Fruit fly (Drosophila melanogaster) whole organism, embryonic: ENCODE data around the gene Or19a.

Experiments
- Abd-B ChIP-seq: fragments of 200-800 bp; sonication (Bioruptor generic); optimal IDR thresholded peaks from 2 replicates; lab custom pipeline; 2018; ENCODE audit warnings: missing biosample characterization, mild to moderate bottlenecking, missing genetic modification characterization, moderate library complexity
- Aef1 ChIP-seq: fragments of 200-800 bp; sonication (Bioruptor generic); IDR thresholded peaks from 3 replicates; pipeline ENCODE4 v1.3.6; 2022; ENCODE audit warnings: missing biosample characterization, missing genetic modification characterization
- CG10209 ChIP-seq: fragments of 200-800 bp; sonication (Bioruptor generic); optimal IDR thresholded peaks from 3 replicates; lab custom pipeline; 2017; ENCODE audit warnings: missing biosample characterization, mild to moderate bottlenecking, missing genetic modification characterization, missing genetic modification reagents
- CG11723 ChIP-seq: fragments of 200-800 bp; sonication (Bioruptor generic); optimal IDR thresholded peaks from 2 replicates; lab custom pipeline; 2017; ENCODE audit warnings: missing biosample characterization, mild to moderate bottlenecking, missing genetic modification characterization
- CG1233 ChIP-seq: fragments of 200-800 bp; sonication (Bioruptor generic); optimal IDR thresholded peaks from 4 replicates; lab custom pipeline; 2018; ENCODE audit warnings: missing biosample characterization, mild to moderate bottlenecking, missing genetic modification characterization
- CG12659 ChIP-seq: fragments of 200-800 bp; sonication (Bioruptor generic); optimal IDR thresholded peaks from 3 replicates; lab custom pipeline; 2017; ENCODE audit warnings: mild to moderate bottlenecking, missing biosample characterization, missing genetic modification reagents, missing genetic modification characterization
- CG13287 ChIP-seq: fragments of 200-800 bp; sonication (Bioruptor generic); IDR thresholded peaks from 2 replicates; pipeline ENCODE4 v1.3.6; 2022; ENCODE audit warnings: missing biosample characterization, missing genetic modification characterization; ENCODE audit not compliant: partially characterized antibody
- CG1529 ChIP-seq: fragments of 200-800 bp; sonication (Bioruptor generic); optimal IDR thresholded peaks from 3 replicates; lab custom pipeline; 2018; ENCODE audit warnings: missing biosample characterization, missing genetic modification characterization
- CG15601 ChIP-seq: fragments of 200-800 bp; sonication (Bioruptor generic); optimal IDR thresholded peaks from 3 replicates; lab custom pipeline; 2019; ENCODE audit warnings: missing biosample characterization, mild to moderate bottlenecking, missing genetic modification characterization, moderate library complexity
- CG17359 ChIP-seq: fragments of 200-800 bp; sonication (Bioruptor generic); optimal IDR thresholded peaks from 3 replicates; lab custom pipeline; 2018; ENCODE audit warnings: missing biosample characterization, mild to moderate bottlenecking, missing genetic modification characterization, moderate library complexity
- CG17361 ChIP-seq: fragments of 200-800 bp; sonication (Bioruptor generic); IDR thresholded peaks from 3 replicates; pipeline ENCODE4 v1.3.6; 2022; ENCODE audit warnings: missing biosample characterization, missing genetic modification characterization
- CG17385 ChIP-seq: fragments of 200-800 bp; sonication (Bioruptor generic); optimal IDR thresholded peaks from 3 replicates; lab custom pipeline; 2018; ENCODE audit warnings: missing biosample characterization, mild to moderate bottlenecking, missing genetic modification characterization
- CG17912 ChIP-seq: fragments of 200-800 bp; sonication (Bioruptor generic); optimal IDR thresholded peaks from 2 replicates; lab custom pipeline; 2018; ENCODE audit warnings: missing biosample characterization, mild to moderate bottlenecking, missing genetic modification characterization
- CG18262 ChIP-seq: fragments of 200-800 bp; optimal IDR thresholded peaks from 3 replicates; lab custom pipeline; 2019; ENCODE audit warnings: missing biosample characterization, mild to moderate bottlenecking, missing genetic modification characterization, moderate library complexity
- CG2202 ChIP-seq: fragments of 200-800 bp; sonication (Bioruptor generic); optimal IDR thresholded peaks from 2 replicates; lab custom pipeline; 2018; ENCODE audit warnings: missing biosample characterization, mild to moderate bottlenecking, missing genetic modification characterization
- CG31441 ChIP-seq: fragments of 200-800 bp; sonication (Bioruptor generic); IDR thresholded peaks from 2 replicates; pipeline ENCODE4 v1.3.6; 2022; ENCODE audit warnings: missing biosample characterization, missing genetic modification characterization
- CG3838 ChIP-seq: fragments of 200-800 bp; sonication (Bioruptor generic); optimal IDR thresholded peaks from 3 replicates; lab custom pipeline; 2016; ENCODE audit warnings: missing biosample characterization, missing genetic modification characterization
- CG3995 ChIP-seq: fragments of 200-800 bp; sonication (Bioruptor generic); optimal IDR thresholded peaks from 3 replicates; lab custom pipeline; 2016; ENCODE audit warnings: missing biosample characterization, missing genetic modification characterization
- CG4360 ChIP-seq: fragments of 200-800 bp; sonication (Bioruptor generic); IDR thresholded peaks from 2 replicates; pipeline ENCODE4 v1.3.6; 2022; ENCODE audit warnings: missing biosample characterization, missing genetic modification characterization
- CG4820 ChIP-seq: fragments of 200-800 bp; sonication (Bioruptor generic); optimal IDR thresholded peaks from 3 replicates; lab custom pipeline; 2016; ENCODE audit warnings: missing biosample characterization, missing genetic modification characterization
- CG5180 ChIP-seq: fragments of 200-800 bp; sonication (Bioruptor generic); optimal IDR thresholded peaks from 3 replicates; lab custom pipeline; 2017; ENCODE audit warnings: missing biosample characterization, missing genetic modification characterization, mild to moderate bottlenecking, moderate library complexity, missing genetic modification reagents
- CG6813 ChIP-seq: fragments of 200-800 bp; sonication (Bioruptor generic); optimal IDR thresholded peaks from 2 replicates; lab custom pipeline; 2017; ENCODE audit warnings: missing biosample characterization, missing genetic modification characterization, mild to moderate bottlenecking, moderate library complexity, missing genetic modification reagents
- CG7556 ChIP-seq: fragments of 200-800 bp; sonication (Bioruptor generic); optimal IDR thresholded peaks from 2 replicates; lab custom pipeline; 2017; ENCODE audit warnings: missing biosample characterization, mild to moderate bottlenecking, missing genetic modification characterization
- CG9876 ChIP-seq: fragments of 200-800 bp; sonication (Bioruptor generic); optimal IDR thresholded peaks from 2 replicates; lab custom pipeline; 2016; ENCODE audit warnings: missing biosample characterization, missing genetic modification characterization
- CHES-1-like ChIP-seq: fragments of 200-800 bp; sonication (Bioruptor generic); optimal IDR thresholded peaks from 2 replicates; lab custom pipeline; 2016; ENCODE audit warnings: missing biosample characterization, missing genetic modification characterization
- Doc2 ChIP-seq: fragments of 200-800 bp; sonication (Bioruptor generic); IDR thresholded peaks from 2 replicates; pipeline ENCODE4 v1.3.6; 2022; ENCODE audit warnings: missing biosample characterization, missing genetic modification characterization
- Doc3 ChIP-seq: fragments of 200-800 bp; sonication (Bioruptor generic); IDR thresholded peaks from 3 replicates; pipeline ENCODE4 v1.3.6; 2022; ENCODE audit warnings: missing biosample characterization, missing genetic modification characterization; ENCODE audit not compliant: partially characterized antibody
- HLH54F ChIP-seq: fragments of 200-800 bp; sonication (Bioruptor generic); optimal IDR thresholded peaks from 3 replicates; lab custom pipeline; 2016; ENCODE audit warnings: missing biosample characterization, missing genetic modification characterization
- HmgD ChIP-seq: fragments of 200-800 bp; sonication (Bioruptor generic); optimal IDR thresholded peaks from 3 replicates; lab custom pipeline; 2016; ENCODE audit warnings: missing biosample characterization, missing genetic modification characterization
- Hr39 ChIP-seq: fragments of >200 bp; optimal IDR thresholded peaks from 2 replicates; lab custom pipeline; 2017
- Med ChIP-seq: fragments of 200-800 bp; sonication (Bioruptor generic); peaks from one replicate; lab custom pipeline; 2016; ENCODE audit warnings: missing biosample characterization, missing genetic modification characterization, mild to moderate bottlenecking, inconsistent platforms, moderate library complexity
- NC2β ChIP-seq: fragments of 200-800 bp; sonication (Bioruptor generic); optimal IDR thresholded peaks from 2 replicates; lab custom pipeline; 2016; ENCODE audit warnings: missing biosample characterization, missing genetic modification characterization
- Neu2 ChIP-seq: fragments of 200-800 bp; sonication (Bioruptor generic); optimal IDR thresholded peaks from 3 replicates; lab custom pipeline; 2016; ENCODE audit warnings: missing biosample characterization, missing genetic modification characterization, borderline replicate concordance
- Nf-YB ChIP-seq: fragments of 200-800 bp; sonication (Bioruptor generic); optimal IDR thresholded peaks from 3 replicates; lab custom pipeline; 2019; ENCODE audit warnings: missing biosample characterization, mild to moderate bottlenecking, missing genetic modification characterization, moderate library complexity
- Oli ChIP-seq: fragments of 200-800 bp; sonication (Bioruptor generic); optimal IDR thresholded peaks from 2 replicates; lab custom pipeline; 2018; ENCODE audit warnings: missing biosample characterization, mild to moderate bottlenecking, missing genetic modification characterization, moderate library complexity
- Optix ChIP-seq: fragments of 200-800 bp; sonication (Bioruptor generic); IDR thresholded peaks from 3 replicates; pipeline ENCODE4 v1.3.6; 2022; ENCODE audit warnings: missing biosample characterization, missing genetic modification characterization
- ac ChIP-seq: fragments of 200-800 bp; sonication (Bioruptor generic); optimal IDR thresholded peaks from 3 replicates; lab custom pipeline; 2017; ENCODE audit warnings: missing biosample characterization, mild to moderate bottlenecking, missing genetic modification characterization
- ara ChIP-seq: fragments of 200-800 bp; sonication (Bioruptor generic); IDR thresholded peaks from 2 replicates; pipeline ENCODE4 v1.3.6; 2022; ENCODE audit warnings: missing biosample characterization, missing genetic modification characterization
- btn ChIP-seq: fragments of 200-800 bp; sonication (Bioruptor generic); optimal IDR thresholded peaks from 2 replicates; lab custom pipeline; 2016; ENCODE audit warnings: missing biosample characterization, missing genetic modification characterization
- crc ChIP-seq: fragments of 200-800 bp; sonication (Bioruptor generic); optimal IDR thresholded peaks from 2 replicates; lab custom pipeline; 2016; ENCODE audit warnings: missing biosample characterization, missing genetic modification characterization
- dpn ChIP-seq, 2 experiments: fragments of 200-800 bp; sonication (Bioruptor generic); optimal IDR thresholded peaks; 3 replicates each; lab custom pipeline; 2016; ENCODE audit warnings: missing biosample characterization in 2 of 2, missing genetic modification characterization in 2 of 2
- fd64A ChIP-seq: fragments of 200-800 bp; sonication (Bioruptor generic); optimal IDR thresholded peaks from 3 replicates; lab custom pipeline; 2018; ENCODE audit warnings: missing biosample characterization, mild to moderate bottlenecking, missing genetic modification characterization
- insv ChIP-seq, 2 experiments: fragments of 200-800 bp; sonication (Bioruptor generic); optimal IDR thresholded peaks; 3 replicates each; lab custom pipeline; 2016 to 2018; ENCODE audit warnings: missing biosample characterization in 2 of 2, missing genetic modification characterization in 2 of 2
- jigr1 ChIP-seq: fragments of 200-800 bp; sonication (Bioruptor generic); IDR thresholded peaks from 3 replicates; pipeline ENCODE4 v1.3.6; 2022; ENCODE audit warnings: missing biosample characterization, missing genetic modification characterization
- kni ChIP-seq: fragments of 200-800 bp; sonication (Bioruptor generic); optimal IDR thresholded peaks from 3 replicates; lab custom pipeline; 2017; ENCODE audit warnings: mild to moderate bottlenecking, missing biosample characterization, missing genetic modification reagents, missing genetic modification characterization
- seq ChIP-seq: fragments of 200-800 bp; sonication (Bioruptor generic); IDR thresholded peaks from 2 replicates; pipeline ENCODE4 v1.3.6; 2022; ENCODE audit warnings: missing biosample characterization, missing genetic modification characterization
- sug ChIP-seq: fragments of 200-800 bp; optimal IDR thresholded peaks from 2 replicates; lab custom pipeline; 2019; ENCODE audit warnings: missing biosample characterization, mild to moderate bottlenecking, missing genetic modification characterization, moderate library complexity
- tgo ChIP-seq: fragments of 200-800 bp; sonication (Bioruptor generic); IDR thresholded peaks from 3 replicates; pipeline ENCODE4 v1.3.6; 2022; ENCODE audit warnings: missing biosample characterization, missing genetic modification characterization
- unc-4 ChIP-seq: fragments of 200-800 bp; sonication (Bioruptor generic); IDR thresholded peaks from 2 replicates; pipeline ENCODE4 v1.3.6; 2022; ENCODE audit warnings: missing biosample characterization, missing genetic modification characterization; ENCODE audit not compliant: partially characterized antibody
- yki ChIP-seq: fragments of >200 bp; optimal IDR thresholded peaks from 3 replicates; lab custom pipeline; 2018
- zen ChIP-seq: fragments of 200-800 bp; sonication (Bioruptor generic); optimal IDR thresholded peaks from 3 replicates; lab custom pipeline; 2018; ENCODE audit warnings: missing biosample characterization, mild to moderate bottlenecking, missing genetic modification characterization, moderate library complexity

Gene Or19a

DNA sequence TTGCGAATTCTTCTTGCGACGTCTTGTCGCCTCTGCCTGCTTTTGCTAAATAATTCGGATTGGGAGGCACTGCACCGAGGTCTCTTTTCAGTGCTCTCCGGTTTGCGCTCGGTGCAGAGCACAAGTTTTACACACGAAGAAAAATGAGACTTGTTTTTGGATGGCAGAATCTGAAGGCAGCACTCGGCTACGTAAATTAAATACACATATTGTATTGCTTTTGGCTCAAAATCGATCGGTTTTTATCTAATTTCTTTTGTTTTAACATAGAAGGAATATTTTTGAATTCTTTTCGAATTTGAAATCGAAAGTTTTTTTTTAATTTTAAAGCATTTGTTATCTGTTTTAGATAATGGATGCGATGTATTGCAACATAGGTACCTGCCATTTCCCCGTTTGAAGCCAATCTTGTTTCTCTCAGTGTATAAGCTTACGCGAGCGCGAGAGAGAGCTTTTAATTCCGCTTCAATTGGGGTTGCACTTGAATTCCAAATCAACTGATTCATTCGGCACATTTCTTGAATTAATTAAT, 30.5 kb upstream of the Or19a start, which contains the start of gene AnxB10 (continued):
- TF ChIP-seq unc-4 (GFP tag; lab: Robert Waterston, UW) (no peak), dpn (GFP tag; optimal IDR thresholded peaks at IDR 0.05; lab: Kevin White, UChicago) (peak; percentile 40 to 44), NC2β (GFP tag; lab: Kevin White, UChicago) (peak; percentile 8), fd64A (GFP tag; lab: Kevin White, UChicago) (no peak), CG31441 (GFP tag; lab: Robert Waterston, UW) (peak; percentile 64), seq (GFP tag; lab: Robert Waterston, UW) (0 out of 2 replicates have a peak, but pooled peaks have one; percentile 48), Oli (peak; percentile 69), Abd-B (GFP tag; lab: Kevin White, UChicago) (peak; percentile 41), CG3838 (no peak), yki (lab: Kevin White, UChicago) (no peak), crc (no peak), HmgD (GFP tag; lab: Kevin White, UChicago) (no peak), CG7556 (GFP tag; lab: Kevin White, UChicago) (peak; percentile 58), CG17385 (GFP tag; lab: Kevin White, UChicago) (peak; percentile 39), jigr1 (GFP tag; lab: Robert Waterston, UW) (peak; percentile 40; the same call in 2 of the 3 replicates), CG15601 (peak; percentile 7), btn (GFP tag; lab: Kevin White, UChicago) (peak; percentile 40), CG17359 (tag; lab: Kevin White, UChicago) (peak; percentile 57), kni (no peak), CG2202 (no peak), CG12659 (GFP tag; lab: Kevin White, UChicago) (peak; percentile 46), ac (GFP tag; lab: Kevin White, UChicago) (no peak), Aef1 (GFP tag; lab: Robert Waterston, UW) (peak; percentile 47; the same call in 2 of the 3 replicates), Doc3 (GFP tag; lab: Robert Waterston, UW) (no peak), HLH54F (GFP tag; lab: Kevin White, UChicago) (peak; percentile 36), sug (peak; percentile 4), CG3995 (GFP tag; lab: Kevin White, UChicago) (peak; percentile 13), CG17912 (no peak), Hr39 (lab: Kevin White, UChicago) (no peak), CG17361 (GFP tag; lab: Robert Waterston, UW) (peak; percentile 81), Doc2 (no peak), CG4820 (GFP tag; lab: Kevin White, UChicago) (peak; percentile 64), CG10209 (peak; percentile 53), Nf-YB (GFP tag; lab: Kevin White, UChicago) (peak; percentile 11), CG9876 (GFP tag; lab: Kevin White, UChicago) (no peak), Med (GFP tag; lab: Kevin White, UChicago) (peak; percentile 84), insv (GFP tag; optimal IDR thresholded peaks at IDR 0.05; lab: Kevin White, UChicago) (no peak), CG11723 (peak; percentile 26), Neu2 (GFP tag; lab: Kevin White, UChicago) (no peak), CG6813 (GFP tag; lab: Kevin White, UChicago) (peak; percentile 58), CG1233 (GFP tag; lab: Kevin White, UChicago) (peak; percentile 57), ara (GFP tag; lab: Robert Waterston, UW) (0 out of 2 replicates have a peak, but pooled peaks have one; percentile 22), CG1529 (GFP tag; lab: Kevin White, UChicago) (peak; percentile 35), Optix (GFP tag; lab: Robert Waterston, UW) (no peak), CG13287 (no peak), CG4360 (no peak), tgo (GFP tag; lab: Robert Waterston, UW) (peak; percentile 68), zen (tag; lab: Kevin White, UChicago) (no peak), CG18262 (tag; lab: Kevin White, UChicago) (peak; percentile 68), CG5180 (GFP tag; lab: Kevin White, UChicago) (peak; percentile 36), CHES-1-like (peak; percentile 14)
